Fruit fly (Drosophila melanogaster) whole organism, prepupa: ENCODE data around the gene CG17721.

Experiments used
- CG10631 ChIP-seq: fragments of 200-800 bp; sonication (Bioruptor generic); optimal IDR thresholded peaks from 2 replicates; lab custom pipeline; 2016; ENCODE audit warnings: missing biosample characterization, missing genetic modification characterization
- CG11762 ChIP-seq: fragments of 200-800 bp; sonication (Bioruptor generic); optimal IDR thresholded peaks from 3 replicates; lab custom pipeline; 2016; ENCODE audit warnings: missing biosample characterization, missing genetic modification characterization; ENCODE audit not compliant: insufficient read depth
- CG11902 ChIP-seq: fragments of 200-800 bp; sonication (Bioruptor generic); optimal IDR thresholded peaks from 3 replicates; lab custom pipeline; 2016; ENCODE audit warnings: missing biosample characterization, missing genetic modification characterization
- CG15336 ChIP-seq: fragments of 200-800 bp; sonication (Bioruptor generic); IDR thresholded peaks from 2 replicates; pipeline ENCODE4 v1.3.6; 2022; ENCODE audit warnings: missing biosample characterization, missing genetic modification characterization
- CG3032 ChIP-seq: fragments of 200-800 bp; optimal IDR thresholded peaks from 2 replicates; lab custom pipeline; 2019; ENCODE audit warnings: missing biosample characterization, mild to moderate bottlenecking, missing genetic modification characterization, moderate library complexity
- CG31627 ChIP-seq: fragments of 200-800 bp; sonication (Bioruptor generic); optimal IDR thresholded peaks from 3 replicates; lab custom pipeline; 2016; ENCODE audit warnings: missing biosample characterization, missing genetic modification characterization
- CG34406 ChIP-seq: fragments of 200-800 bp; sonication (Bioruptor generic); optimal IDR thresholded peaks from 3 replicates; lab custom pipeline; 2016; ENCODE audit warnings: missing biosample characterization, missing genetic modification characterization
- CG3919 ChIP-seq: fragments of 200-800 bp; sonication (Bioruptor generic); optimal IDR thresholded peaks from 3 replicates; lab custom pipeline; 2016; ENCODE audit warnings: missing biosample characterization, missing genetic modification characterization
- CG6163 ChIP-seq: fragments of 200-800 bp; sonication (Bioruptor generic); IDR thresholded peaks from 3 replicates; pipeline ENCODE4 v1.3.6; 2022; ENCODE audit warnings: missing biosample characterization, missing genetic modification characterization
- CG6276 ChIP-seq: fragments of 200-800 bp; sonication (Bioruptor generic); optimal IDR thresholded peaks from 2 replicates; lab custom pipeline; 2017; ENCODE audit warnings: missing biosample characterization, mild to moderate bottlenecking, missing genetic modification characterization
- CG6808 ChIP-seq: fragments of 200-800 bp; sonication (Bioruptor generic); optimal IDR thresholded peaks from 3 replicates; lab custom pipeline; 2017; ENCODE audit warnings: missing biosample characterization, missing genetic modification characterization, mild to moderate bottlenecking, moderate library complexity, missing genetic modification reagents
- CG6854 ChIP-seq: fragments of 200-800 bp; sonication (Bioruptor generic); optimal IDR thresholded peaks from 2 replicates; lab custom pipeline; 2017; ENCODE audit warnings: missing biosample characterization, mild to moderate bottlenecking, missing genetic modification characterization
- CG7368 ChIP-seq: fragments of 200-800 bp; sonication (Bioruptor generic); optimal IDR thresholded peaks from 3 replicates; lab custom pipeline; 2016; ENCODE audit warnings: missing biosample characterization, missing genetic modification characterization
- CG8119 ChIP-seq: fragments of 200-800 bp; sonication (Bioruptor generic); IDR thresholded peaks from 3 replicates; pipeline ENCODE4 v1.3.6; 2022; ENCODE audit warnings: missing biosample characterization, missing genetic modification characterization
- CG9139 ChIP-seq: fragments of 200-800 bp; sonication (Bioruptor generic); optimal IDR thresholded peaks from 3 replicates; lab custom pipeline; 2017; ENCODE audit warnings: missing biosample characterization, mild to moderate bottlenecking, missing genetic modification characterization
- Eip78C ChIP-seq: fragments of 200-800 bp; sonication (Bioruptor generic); peaks from one replicate; lab custom pipeline; 2016; ENCODE audit warnings: missing biosample characterization, missing genetic modification characterization
- Eip93F ChIP-seq: fragments of 200-800 bp; sonication (Bioruptor generic); optimal IDR thresholded peaks from 2 replicates; lab custom pipeline; 2016; ENCODE audit warnings: missing biosample characterization, mild to moderate bottlenecking, missing genetic modification characterization
- Gug ChIP-seq: fragments of 200-800 bp; sonication (Bioruptor generic); IDR thresholded peaks from 2 replicates; pipeline ENCODE4 v1.3.6; 2022; ENCODE audit warnings: missing biosample characterization, missing genetic modification characterization
- Hr39 ChIP-seq: fragments of 200-800 bp; sonication (Bioruptor generic); optimal IDR thresholded peaks from 2 replicates; lab custom pipeline; 2016; ENCODE audit warnings: missing biosample characterization, missing genetic modification characterization
- Lpt ChIP-seq: fragments of 200-800 bp; sonication (Bioruptor generic); optimal IDR thresholded peaks from 3 replicates; lab custom pipeline; 2016; ENCODE audit warnings: missing biosample characterization, missing genetic modification characterization
- Smox ChIP-seq: fragments of 200-800 bp; sonication (Bioruptor generic); optimal IDR thresholded peaks from 3 replicates; lab custom pipeline; 2016; ENCODE audit warnings: missing biosample characterization, missing genetic modification characterization
- Sox14 ChIP-seq: fragments of 200-800 bp; sonication (Bioruptor generic); optimal IDR thresholded peaks from 3 replicates; lab custom pipeline; 2016; ENCODE audit warnings: missing biosample characterization, missing genetic modification characterization
- acj6 ChIP-seq: fragments of 200-800 bp; sonication (Bioruptor generic); optimal IDR thresholded peaks from 3 replicates; lab custom pipeline; 2016; ENCODE audit warnings: missing biosample characterization, missing genetic modification characterization
- cyc ChIP-seq: fragments of 200-800 bp; sonication (Bioruptor generic); optimal IDR thresholded peaks from 3 replicates; lab custom pipeline; 2016; ENCODE audit warnings: missing biosample characterization, missing genetic modification characterization
- dac ChIP-seq: fragments of 200-800 bp; sonication (Bioruptor generic); optimal IDR thresholded peaks from 2 replicates; lab custom pipeline; 2017; ENCODE audit warnings: missing biosample characterization, mild to moderate bottlenecking, missing genetic modification characterization
- esn ChIP-seq: fragments of 200-800 bp; sonication (Bioruptor generic); optimal IDR thresholded peaks from 2 replicates; lab custom pipeline; 2016; ENCODE audit warnings: missing biosample characterization, mild to moderate bottlenecking, missing genetic modification characterization, moderate library complexity
- fd85E ChIP-seq: fragments of 200-800 bp; sonication (Bioruptor generic); optimal IDR thresholded peaks from 3 replicates; lab custom pipeline; 2016; ENCODE audit warnings: missing biosample characterization, missing genetic modification characterization
- fkh ChIP-seq: fragments of 200-800 bp; sonication (Bioruptor generic); optimal IDR thresholded peaks from 3 replicates; lab custom pipeline; 2017; ENCODE audit warnings: missing biosample characterization, mild to moderate bottlenecking, missing genetic modification characterization, moderate library complexity
- net ChIP-seq: fragments of 200-800 bp; sonication (Bioruptor generic); optimal IDR thresholded peaks from 3 replicates; lab custom pipeline; 2016; ENCODE audit warnings: missing biosample characterization, missing genetic modification characterization
- pdm3 ChIP-seq: fragments of 200-800 bp; sonication (Bioruptor generic); optimal IDR thresholded peaks from 3 replicates; lab custom pipeline; 2016; ENCODE audit warnings: missing biosample characterization, missing genetic modification characterization
- salr ChIP-seq, 2 experiments: fragments of 200-800 bp; sonication (Bioruptor generic); optimal IDR thresholded peaks; 3 replicates each; lab custom pipeline; 2016 to 2018; ENCODE audit warnings: missing biosample characterization in 2 of 2, missing genetic modification characterization in 2 of 2, mild to moderate bottlenecking in 1 of 2
- spab ChIP-seq: fragments of 200-800 bp; sonication (Bioruptor generic); optimal IDR thresholded peaks from 2 replicates; lab custom pipeline; 2017; ENCODE audit warnings: missing biosample characterization, mild to moderate bottlenecking, missing genetic modification characterization, missing genetic modification reagents
- ss ChIP-seq, 2 experiments: fragments of 200-800 bp; sonication (Bioruptor generic); optimal IDR thresholded peaks; 2 replicates in 1 of 2; 3 replicates in 1 of 2; lab custom pipeline; 2017 to 2018; ENCODE audit warnings: mild to moderate bottlenecking in 2 of 2, missing biosample characterization in 2 of 2, missing genetic modification characterization in 2 of 2, moderate library complexity in 1 of 2
- svp ChIP-seq: fragments of 200-800 bp; sonication (Bioruptor generic); peaks from one replicate; lab custom pipeline; 2016; ENCODE audit warnings: missing biosample characterization, missing genetic modification characterization
- vri ChIP-seq: fragments of 200-800 bp; sonication (Bioruptor generic); optimal IDR thresholded peaks from 3 replicates; lab custom pipeline; 2016; ENCODE audit warnings: missing biosample characterization, mild to moderate bottlenecking, missing genetic modification characterization

Gene CG17721

DNA sequence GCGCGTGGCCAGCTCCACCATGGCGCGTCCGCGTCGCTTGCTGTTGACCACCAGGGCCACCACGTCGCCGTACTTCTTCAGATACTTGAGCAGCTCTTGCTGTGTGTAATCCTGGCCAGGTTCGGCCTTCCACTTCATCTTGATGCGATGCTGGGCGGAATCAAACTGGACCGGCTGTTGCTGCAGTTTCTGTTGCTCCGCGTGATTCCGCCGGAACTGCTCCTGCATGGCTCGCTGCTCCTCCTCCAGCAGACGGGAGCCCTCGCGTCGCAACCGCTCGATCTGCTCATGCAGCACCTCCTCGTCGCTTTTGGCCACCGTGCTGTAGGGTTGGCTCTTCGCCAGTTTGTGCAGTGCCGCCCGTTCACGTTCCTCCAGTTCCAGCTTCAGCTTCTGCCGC, 3.9 kb upstream of the CG17721 start:
- TF ChIP-seq Smox (GFP tag; lab: Kevin White, UChicago) = no peak
- no peak for TF ChIP-seq Eip93F (GFP tag; lab: Kevin White, UChicago)
- no peak for TF ChIP-seq net (GFP tag; lab: Kevin White, UChicago)
- TF ChIP-seq CG7368 (GFP tag; lab: Kevin White, UChicago) = no peak
- TF ChIP-seq CG9139 (GFP tag; lab: Kevin White, UChicago) = no peak
- TF ChIP-seq CG6163 = no peak
- no peak for TF ChIP-seq salr (GFP tag; optimal IDR thresholded peaks at IDR 0.05; lab: Kevin White, UChicago)
- TF ChIP-seq CG8119 (GFP tag; lab: Robert Waterston, UW) = no peak
- TF ChIP-seq cyc = no peak
- no peak for TF ChIP-seq Gug
- TF ChIP-seq acj6 = no peak
- no peak for TF ChIP-seq dac
- TF ChIP-seq CG11762 (GFP tag; lab: Kevin White, UChicago) = no peak
- no peak for TF ChIP-seq CG31627 (GFP tag; lab: Kevin White, UChicago)
- no peak for TF ChIP-seq spab
- TF ChIP-seq, all 60 proteins: peak for 0

DNA sequence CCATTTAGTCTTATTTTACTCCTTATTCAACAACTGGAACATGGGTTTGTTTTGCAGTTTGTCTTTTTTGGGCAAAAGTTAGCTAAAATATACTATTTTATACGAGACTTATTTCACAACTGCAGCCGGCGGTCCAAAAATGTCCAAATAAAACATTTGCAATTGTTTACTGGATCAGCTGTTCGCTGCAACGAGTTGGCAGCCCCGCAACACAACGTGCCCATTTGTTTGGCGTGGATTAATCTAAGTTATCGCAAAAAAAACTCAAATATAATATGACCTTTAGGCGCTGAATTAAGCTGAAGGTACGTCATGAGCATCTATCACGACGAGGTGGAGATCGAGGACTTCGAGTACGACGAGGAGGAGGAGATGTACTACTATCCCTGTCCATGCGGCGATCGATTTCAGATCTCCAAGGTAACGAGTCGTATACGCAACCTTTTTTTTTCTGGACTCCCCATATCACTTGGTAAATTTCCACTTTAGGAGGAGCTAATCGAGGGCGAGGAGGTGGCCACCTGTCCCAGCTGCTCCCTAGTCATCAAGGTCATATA, 3.2 kb upstream of the CG17721 start, which contains the start of the genes CG17187 and Dph3:
CG17187 (minus strand) TSS at position 175 of the 557 bp plus-strand sequence.
Dph3 (plus strand) TSS at position 208 of the 557 bp plus-strand sequence.
- TF ChIP-seq CG7368 (GFP tag; lab: Kevin White, UChicago) (no peak), CG6808 (GFP tag; lab: Kevin White, UChicago) (no peak), pdm3 (GFP tag; lab: Kevin White, UChicago) (no peak), CG3919 (GFP tag; lab: Kevin White, UChicago) (no peak), Eip78C (GFP tag; lab: Kevin White, UChicago) (no peak), ss (GFP tag; optimal IDR thresholded peaks at IDR 0.05; lab: Kevin White, UChicago) (no peak), Lpt (GFP tag; lab: Kevin White, UChicago) (no peak), Hr39 (GFP tag; lab: Kevin White, UChicago) (no peak), svp (no peak), CG11902 (GFP tag; lab: Kevin White, UChicago) (no peak), CG6276 (no peak), fd85E (GFP tag; lab: Kevin White, UChicago) (no peak), esn (GFP tag; lab: Kevin White, UChicago) (no peak), CG15336 (no peak), dac (no peak), CG34406 (GFP tag; lab: Kevin White, UChicago) (no peak), CG3032 (tag; lab: Kevin White, UChicago) (no peak), CG10631 (GFP tag; lab: Kevin White, UChicago) (no peak)

DNA sequence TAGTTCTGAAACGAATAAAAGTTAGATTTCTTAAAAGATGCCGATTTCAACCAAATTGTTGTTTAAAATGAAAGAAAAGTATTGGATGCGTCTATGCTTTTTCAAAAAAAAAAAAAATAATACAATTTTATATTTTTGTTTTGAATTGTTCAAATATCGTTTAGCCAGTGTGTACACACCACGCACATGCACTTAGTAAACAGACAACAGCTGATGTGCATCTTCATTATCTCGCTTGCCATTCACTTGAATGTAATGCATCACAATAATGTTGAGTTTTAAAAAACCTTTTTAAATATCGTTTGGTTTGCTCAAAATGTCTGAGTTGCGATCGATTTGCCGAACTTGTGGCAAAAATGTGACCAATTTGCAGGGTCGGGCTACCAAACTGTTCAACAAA, 1.1 kb downstream of the CG17721 start, which contains the start of gene CG31441:
CG31441 (plus strand) TSS at position 246 of the 400 bp plus-strand sequence.
- peak; percentile 28 for TF ChIP-seq esn (GFP tag; lab: Kevin White, UChicago)
- peak; percentile 94 for TF ChIP-seq fkh (GFP tag; lab: Kevin White, UChicago)
- no peak for TF ChIP-seq Sox14 (GFP tag; lab: Kevin White, UChicago)
- TF ChIP-seq Lpt (GFP tag; lab: Kevin White, UChicago) = no peak

DNA sequence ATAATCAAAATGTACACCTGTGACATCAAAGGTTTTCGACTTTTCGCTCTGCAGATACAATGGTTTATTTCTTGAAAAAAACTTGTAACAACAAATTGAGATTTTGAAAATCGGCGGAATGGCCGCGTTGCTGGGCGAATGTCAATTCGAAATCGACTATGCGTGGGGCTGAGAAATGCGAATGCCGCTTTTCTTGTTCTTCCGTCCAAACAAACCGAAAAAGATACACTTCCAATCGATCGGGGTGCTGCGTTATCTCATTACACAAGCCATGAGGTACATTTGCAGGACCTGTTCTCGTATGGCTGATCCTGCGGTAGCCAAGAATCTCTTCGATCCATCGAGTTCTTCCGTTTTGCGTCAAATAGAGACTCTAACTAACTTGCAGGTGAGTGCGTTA, 2.7 kb downstream of the CG17721 start, which contains the start of gene CG31388:
CG31388 (plus strand) TSS at position 218 of the 400 bp plus-strand sequence.
- no peak for TF ChIP-seq CG6854 (GFP tag; lab: Kevin White, UChicago)
- no peak for TF ChIP-seq vri (GFP tag; lab: Kevin White, UChicago)
- TF ChIP-seq cyc = no peak
- TF ChIP-seq CG11902 (GFP tag; lab: Kevin White, UChicago) = no peak
- peak; percentile 54 for TF ChIP-seq fkh (GFP tag; lab: Kevin White, UChicago)
- TF ChIP-seq, all 60 proteins: peak for 1
